Worm (Caenorhabditis elegans) whole organism, mixed stage, embryonic: ENCODE results near the gene nmgp-1.

ENCODE experiments used
- M03D4.4 ChIP-seq: sonication (generic microtip); optimal IDR thresholded peaks from 2 replicates; lab custom pipeline; 2017; ENCODE audit warnings: mild to moderate bottlenecking, missing genetic modification characterization, missing compliant biosample characterization
- bed-3 ChIP-seq: fragments of 200-800 bp; sonication (Bioruptor generic); optimal IDR thresholded peaks from 3 replicates; lab custom pipeline; 2018; ENCODE audit warnings: mild to moderate bottlenecking, missing genetic modification characterization, moderate library complexity, missing compliant biosample characterization
- blmp-1 ChIP-seq: fragments of 150-350 bp; optimal IDR thresholded peaks from 2 replicates; lab custom pipeline; 2014; ENCODE audit warnings: missing biosample characterization, missing genetic modification characterization
- ceh-39 ChIP-seq: fragments of 150-350 bp; optimal IDR thresholded peaks from 2 replicates; lab custom pipeline; 2014; ENCODE audit warnings: missing biosample characterization, missing genetic modification characterization
- ceh-43 ChIP-seq: fragments of 200-800 bp; sonication (Bioruptor generic); optimal IDR thresholded peaks from 2 replicates; lab custom pipeline; 2018; ENCODE audit warnings: mild to moderate bottlenecking, missing genetic modification characterization, moderate library complexity, missing compliant biosample characterization
- ces-1 ChIP-seq: fragments of 150-350 bp; optimal IDR thresholded peaks from 2 replicates; lab custom pipeline; 2014; ENCODE audit warnings: missing biosample characterization, missing genetic modification reagents, missing genetic modification characterization
- cnd-1 ChIP-seq: fragments of 200-800 bp; sonication (Bioruptor generic); optimal IDR thresholded peaks from 2 replicates; lab custom pipeline; 2018; ENCODE audit warnings: mild to moderate bottlenecking, missing genetic modification characterization, missing compliant biosample characterization
- drap-1 ChIP-seq: fragments of 200-800 bp; sonication (Bioruptor generic); optimal IDR thresholded peaks from 3 replicates; lab custom pipeline; 2018; ENCODE audit warnings: mild to moderate bottlenecking, missing genetic modification characterization, missing compliant biosample characterization
- elt-1 ChIP-seq: sonication (generic microtip); optimal IDR thresholded peaks from 2 replicates; lab custom pipeline; 2017; ENCODE audit warnings: missing genetic modification characterization, mild to moderate bottlenecking, missing compliant biosample characterization, antibody characterized with exemption, moderate library complexity, borderline replicate concordance; ENCODE audit not compliant: insufficient read depth
- elt-3 ChIP-seq: fragments of 150-350 bp; optimal IDR thresholded peaks from 2 replicates; lab custom pipeline; 2014; ENCODE audit warnings: missing biosample characterization, missing genetic modification characterization
- flh-1 ChIP-seq: fragments of 200-800 bp; sonication (Bioruptor generic); optimal IDR thresholded peaks from 2 replicates; lab custom pipeline; 2018; ENCODE audit warnings: mild to moderate bottlenecking, missing genetic modification characterization, moderate library complexity, missing compliant biosample characterization
- ham-2 ChIP-seq: fragments of 200-800 bp; sonication (Bioruptor generic); optimal IDR thresholded peaks from 2 replicates; lab custom pipeline; 2018; ENCODE audit warnings: mild to moderate bottlenecking, missing genetic modification characterization, missing compliant biosample characterization
- hlh-1 ChIP-seq: fragments of 150-350 bp; optimal IDR thresholded peaks from 2 replicates; lab custom pipeline; 2014; ENCODE audit warnings: missing biosample characterization, missing genetic modification reagents, missing genetic modification characterization
- lin-13 ChIP-seq: fragments of 150-350 bp; optimal IDR thresholded peaks from 2 replicates; lab custom pipeline; 2014; ENCODE audit warnings: missing biosample characterization, missing genetic modification characterization
- lsy-2 ChIP-seq: fragments of 150-350 bp; optimal IDR thresholded peaks from 2 replicates; lab custom pipeline; 2014; ENCODE audit warnings: missing biosample characterization, missing genetic modification characterization
- mep-1 ChIP-seq: fragments of 150-350 bp; optimal IDR thresholded peaks from 2 replicates; lab custom pipeline; 2017; ENCODE audit warnings: missing biosample characterization, missing genetic modification reagents, missing genetic modification characterization, inconsistent platforms
- mls-2 ChIP-seq: sonication (generic microtip); optimal IDR thresholded peaks from 2 replicates; lab custom pipeline; 2016; ENCODE audit warnings: mild to moderate bottlenecking, missing genetic modification characterization, moderate library complexity, missing compliant biosample characterization
- nhr-2 ChIP-seq: fragments of 150-350 bp; optimal IDR thresholded peaks from 2 replicates; lab custom pipeline; 2014; ENCODE audit warnings: missing biosample characterization, missing genetic modification characterization
- nhr-237 ChIP-seq: fragments of 150-350 bp; optimal IDR thresholded peaks from 2 replicates; lab custom pipeline; 2014; ENCODE audit warnings: missing biosample characterization, missing genetic modification characterization
- nhr-28 ChIP-seq: fragments of 150-350 bp; optimal IDR thresholded peaks from 2 replicates; lab custom pipeline; 2014; ENCODE audit warnings: missing biosample characterization, missing genetic modification characterization
- nhr-76 ChIP-seq: sonication (generic microtip); optimal IDR thresholded peaks from 2 replicates; lab custom pipeline; 2017; ENCODE audit warnings: missing biosample characterization, missing genetic modification characterization
- pha-4 ChIP-seq: fragments of 150-350 bp; optimal IDR thresholded peaks from 2 replicates; lab custom pipeline; 2018; ENCODE audit warnings: missing biosample characterization, missing genetic modification reagents, missing genetic modification characterization
- snpc-4 ChIP-seq: fragments of 150-350 bp; optimal IDR thresholded peaks from 2 replicates; lab custom pipeline; 2014; ENCODE audit warnings: missing biosample characterization, missing genetic modification characterization
- sptf-1 ChIP-seq: sonication (generic microtip); optimal IDR thresholded peaks from 2 replicates; lab custom pipeline; 2017; ENCODE audit warnings: mild to moderate bottlenecking, missing genetic modification characterization, moderate library complexity, missing compliant biosample characterization
- tbx-8 ChIP-seq: fragments of 200-800 bp; sonication (Bioruptor generic); optimal IDR thresholded peaks from 2 replicates; lab custom pipeline; 2018; ENCODE audit warnings: mild to moderate bottlenecking, missing genetic modification characterization, moderate library complexity, missing compliant biosample characterization
- unc-120 ChIP-seq: sonication (generic microtip); optimal IDR thresholded peaks from 2 replicates; lab custom pipeline; 2017; ENCODE audit warnings: missing genetic modification characterization, missing compliant biosample characterization; ENCODE audit not compliant: poor library complexity, severe bottlenecking
- unc-39 ChIP-seq: fragments of 150-350 bp; optimal IDR thresholded peaks from 2 replicates; lab custom pipeline; 2014; ENCODE audit warnings: missing biosample characterization, missing genetic modification characterization
- unc-62 ChIP-seq: fragments of 150-350 bp; optimal IDR thresholded peaks from 2 replicates; lab custom pipeline; 2014; ENCODE audit warnings: missing biosample characterization, missing genetic modification reagents, missing genetic modification characterization
- zip-8 ChIP-seq: fragments of 150-350 bp; optimal IDR thresholded peaks from 2 replicates; lab custom pipeline; 2014; ENCODE audit warnings: missing biosample characterization, missing genetic modification characterization
- ztf-11 ChIP-seq: fragments of 150-350 bp; optimal IDR thresholded peaks from 2 replicates; lab custom pipeline; 2014; ENCODE audit warnings: missing biosample characterization, missing genetic modification characterization

nmgp-1 gene

DNA sequence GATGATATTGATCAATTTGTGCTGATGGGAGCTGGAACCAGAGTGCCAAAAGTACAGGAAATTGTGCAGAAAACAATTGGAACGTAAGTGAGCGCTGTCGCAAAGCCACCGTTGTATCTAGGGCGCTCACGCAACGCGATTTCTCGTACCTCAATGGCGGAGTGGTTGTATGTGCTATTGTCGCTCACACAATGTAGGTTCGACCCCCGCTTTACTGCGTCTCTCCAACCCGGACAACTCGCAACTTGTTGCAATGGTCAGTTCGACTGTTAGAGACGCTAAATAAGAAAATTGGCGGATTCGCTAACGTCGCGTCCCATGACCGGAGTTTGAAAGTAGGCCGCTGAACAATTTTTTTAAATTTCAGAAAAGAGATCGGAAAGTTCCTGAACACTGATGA, 12.2 kb upstream of the nmgp-1 start (continued):
- peak; percentile 82 for TF ChIP-seq unc-120 (tag; lab: Kevin White, UChicago)
- TF ChIP-seq, all 35 proteins: peak for 18

DNA sequence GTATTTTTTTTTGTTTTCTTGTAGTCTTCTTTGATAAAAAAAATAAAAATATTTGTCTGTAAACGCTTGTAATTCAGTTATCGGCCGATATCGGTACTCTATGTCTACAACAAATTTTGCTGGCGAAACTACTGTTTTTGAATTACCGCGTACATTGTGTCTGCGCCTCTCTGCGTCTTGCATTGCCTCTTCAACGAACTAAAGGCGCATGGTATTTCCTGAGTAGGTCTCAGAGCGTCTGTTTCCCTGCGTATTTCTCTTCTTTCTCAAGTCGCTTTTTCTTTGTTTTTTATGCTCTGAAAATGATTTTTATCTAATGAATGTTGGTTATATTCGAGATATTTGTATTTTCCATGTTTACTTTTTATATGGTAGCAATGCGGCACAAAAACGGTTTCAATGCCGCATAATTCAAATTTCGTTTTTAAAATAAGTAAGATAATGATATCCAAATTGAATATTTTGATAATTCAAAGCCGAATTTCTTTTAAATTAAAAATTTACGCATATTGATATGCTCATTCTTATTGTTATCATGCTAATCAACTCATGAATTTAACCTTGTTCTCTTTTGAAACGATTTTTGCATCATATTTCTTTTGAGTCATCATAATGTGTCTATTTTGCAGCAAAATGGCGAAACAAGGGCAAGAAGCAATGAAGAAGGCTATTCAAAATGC, 9.7 kb upstream of the nmgp-1 start, which contains the start of gene phb-2:
phb-2 (plus strand) TSS at position 630 of the 680 bp plus-strand sequence.
- TF ChIP-seq mep-1 (tag; lab: Kevin White, UChicago) (peak; percentile 81), lsy-2 (tag; lab: Kevin White, UChicago) (peak; percentile 81), nhr-237 (tag; lab: Kevin White, UChicago) (peak; percentile 81), nhr-2 (tag; lab: Kevin White, UChicago) (peak; percentile 11), pha-4 (peak; percentile 92), lin-13 (tag; lab: Kevin White, UChicago) (no peak), drap-1 (GFP tag; lab: Kevin White, UChicago) (no peak), hlh-1 (peak; percentile 56), unc-62 (GFP tag; lab: Kevin White, UChicago) (peak; percentile 32), tbx-8 (GFP tag; lab: Kevin White, UChicago) (no peak), unc-39 (tag; lab: Kevin White, UChicago) (no peak), ceh-39 (peak; percentile 20), sptf-1 (tag; lab: Kevin White, UChicago) (peak; percentile 37), unc-120 (tag; lab: Kevin White, UChicago) (peak; percentile 60), mls-2 (tag; lab: Kevin White, UChicago) (no peak), elt-3 (tag; lab: Kevin White, UChicago) (no peak), ces-1 (peak; percentile 24), blmp-1 (tag; lab: Kevin White, UChicago) (no peak)

DNA sequence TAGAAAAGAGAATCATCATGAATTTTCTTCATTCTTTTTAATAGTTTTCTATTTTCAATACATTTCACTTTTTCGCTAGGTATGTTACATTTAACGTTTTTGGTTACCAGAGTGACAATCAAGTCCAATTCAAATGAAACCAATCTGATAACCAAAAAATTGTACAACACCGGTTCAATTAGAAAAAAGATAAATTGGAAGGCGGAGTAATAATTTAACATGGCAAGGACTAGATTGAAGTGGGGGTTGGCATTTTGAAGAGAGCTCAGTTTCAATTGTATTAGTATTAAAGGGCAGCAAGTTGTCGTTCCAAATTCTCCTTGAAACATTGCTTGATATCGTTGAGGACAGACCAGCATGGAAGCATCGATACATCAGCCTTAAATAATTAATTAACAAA, 8.0 kb upstream of the nmgp-1 start:
- TF ChIP-seq tbx-8 (GFP tag; lab: Kevin White, UChicago) (no peak), elt-3 (tag; lab: Kevin White, UChicago) (no peak), nhr-28 (tag; lab: Kevin White, UChicago) (no peak)
- TF ChIP-seq, all 35 proteins: peak for 0

DNA sequence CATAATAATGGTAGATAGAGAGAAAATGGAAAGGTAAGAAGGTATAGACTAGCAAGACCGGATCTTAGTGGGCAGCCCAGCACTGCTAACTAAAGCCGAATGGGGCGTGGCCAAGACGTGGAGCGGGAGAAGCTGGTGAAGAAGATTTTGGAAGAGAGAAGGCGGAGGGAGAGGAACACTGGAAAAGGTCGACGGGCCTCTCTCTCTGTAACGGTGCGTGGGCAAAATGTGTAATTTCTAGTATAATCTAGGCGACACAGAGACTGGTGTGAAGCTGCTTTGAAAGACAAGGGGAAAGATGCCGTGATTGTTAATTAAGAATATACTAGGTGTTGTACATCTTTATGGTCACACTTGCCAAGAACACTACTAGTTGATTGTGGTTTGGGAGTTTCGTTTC, 4.6 kb upstream of the nmgp-1 start, which contains the start of gene F13H8.5:
F13H8.5 (minus strand) TSS at position 101 of the 400 bp plus-strand sequence.
- TF ChIP-seq ceh-39 (no peak), blmp-1 (tag; lab: Kevin White, UChicago) (no peak), hlh-1 (no peak), nhr-28 (tag; lab: Kevin White, UChicago) (no peak), M03D4.4 (tag; lab: Kevin White, UChicago) (no peak), bed-3 (no peak), nhr-76 (tag; lab: Kevin White, UChicago) (no peak), cnd-1 (tag; lab: Kevin White, UChicago) (no peak), ceh-43 (GFP tag; lab: Kevin White, UChicago) (no peak), flh-1 (no peak), ham-2 (GFP tag; lab: Kevin White, UChicago) (no peak), unc-62 (GFP tag; lab: Kevin White, UChicago) (no peak), sptf-1 (tag; lab: Kevin White, UChicago) (no peak), elt-3 (tag; lab: Kevin White, UChicago) (no peak), snpc-4 (tag; lab: Kevin White, UChicago) (no peak), ztf-11 (tag; lab: Kevin White, UChicago) (no peak), elt-1 (tag; lab: Kevin White, UChicago) (no peak), unc-39 (tag; lab: Kevin White, UChicago) (no peak)

DNA sequence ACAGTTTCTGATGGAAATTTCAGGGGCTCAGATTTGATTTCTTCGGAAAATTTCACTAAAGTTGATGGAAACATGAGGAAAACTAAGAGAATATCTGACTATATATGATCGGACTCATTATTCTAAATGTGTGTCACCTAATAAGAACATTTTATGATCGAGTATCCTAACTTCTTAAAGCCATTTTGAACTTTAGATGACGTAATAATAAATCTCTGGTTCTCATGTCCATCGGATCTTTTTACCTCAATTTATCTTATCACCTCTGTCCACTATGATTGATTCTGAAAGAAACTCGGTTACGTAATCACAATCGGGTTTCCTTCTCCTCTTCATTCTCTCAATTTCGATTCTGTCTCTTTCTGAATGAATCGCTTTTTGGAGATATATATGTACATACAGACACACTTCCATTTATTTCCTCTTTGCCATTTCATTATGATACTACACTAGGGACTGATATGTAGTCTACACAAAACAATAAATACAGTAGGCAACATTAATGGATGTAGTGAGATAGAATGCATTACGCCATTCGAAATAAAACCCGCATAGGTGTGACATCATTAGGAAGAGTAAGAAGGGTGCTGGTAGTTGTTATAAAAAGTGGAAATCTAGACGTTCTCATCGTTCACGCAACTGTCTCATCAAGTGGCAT, 3.3 kb upstream of the nmgp-1 start:
- TF ChIP-seq ceh-43 (GFP tag; lab: Kevin White, UChicago) (no peak), zip-8 (tag; lab: Kevin White, UChicago) (peak; percentile 98), nhr-2 (tag; lab: Kevin White, UChicago) (no peak)
